Fruit fly (Drosophila melanogaster) whole organism, embryonic: ENCODE data around the gene ND-B16.6.

Source experiments
- ATbp ChIP-seq: fragments of 200-800 bp; sonication (Bioruptor generic); optimal IDR thresholded peaks from 2 replicates; lab custom pipeline; 2017; ENCODE audit warnings: missing biosample characterization, mild to moderate bottlenecking, missing genetic modification characterization, missing genetic modification reagents
- Antp ChIP-seq: fragments of 200-800 bp; sonication (Bioruptor generic); optimal IDR thresholded peaks from 3 replicates; lab custom pipeline; 2016; ENCODE audit warnings: missing biosample characterization, missing genetic modification characterization
- B-H1 ChIP-seq: fragments of 200-800 bp; sonication (Bioruptor generic); IDR thresholded peaks from 3 replicates; pipeline ENCODE4 v1.3.6; 2022; ENCODE audit warnings: missing biosample characterization, missing genetic modification characterization
- CG11247 ChIP-seq: fragments of 200-800 bp; sonication (Bioruptor generic); IDR thresholded peaks from 2 replicates; pipeline ENCODE4 v1.3.6; 2022; ENCODE audit warnings: missing biosample characterization, missing genetic modification characterization
- CG13424 ChIP-seq: fragments of 200-800 bp; sonication (Bioruptor generic); optimal IDR thresholded peaks from 2 replicates; lab custom pipeline; 2019; ENCODE audit warnings: missing biosample characterization, mild to moderate bottlenecking, missing genetic modification characterization, moderate library complexity
- CG14014 ChIP-seq: fragments of 200-800 bp; sonication (Bioruptor generic); IDR thresholded peaks from 2 replicates; pipeline ENCODE4 v1.3.6; 2022; ENCODE audit warnings: missing biosample characterization, missing genetic modification characterization
- CG14667 ChIP-seq: fragments of 200-800 bp; sonication (Bioruptor generic); IDR thresholded peaks from 2 replicates; pipeline ENCODE4 v1.3.6; 2022; ENCODE audit warnings: missing biosample characterization, missing genetic modification characterization
- CG15269 ChIP-seq: fragments of 200-800 bp; sonication (Bioruptor generic); optimal IDR thresholded peaks from 2 replicates; lab custom pipeline; 2018; ENCODE audit warnings: missing biosample characterization, mild to moderate bottlenecking, missing genetic modification characterization, moderate library complexity
- CG17186 ChIP-seq: fragments of 200-800 bp; sonication (Bioruptor generic); optimal IDR thresholded peaks from 3 replicates; lab custom pipeline; 2017; ENCODE audit warnings: missing biosample characterization, missing genetic modification reagents, missing genetic modification characterization
- CG17328 ChIP-seq: fragments of 200-800 bp; sonication (Bioruptor generic); IDR thresholded peaks from 2 replicates; pipeline ENCODE4 v1.3.6; 2022; ENCODE audit warnings: missing biosample characterization, missing genetic modification characterization
- CG17612 ChIP-seq: fragments of 200-800 bp; sonication (Bioruptor generic); IDR thresholded peaks from 2 replicates; pipeline ENCODE4 v1.3.6; 2022; ENCODE audit warnings: missing biosample characterization, missing genetic modification characterization
- CG2889 ChIP-seq: fragments of 200-800 bp; sonication (Bioruptor generic); IDR thresholded peaks from 3 replicates; pipeline ENCODE4 v1.3.6; 2022; ENCODE audit warnings: missing biosample characterization, missing genetic modification characterization
- CG30403 ChIP-seq: fragments of 200-800 bp; sonication (Bioruptor generic); optimal IDR thresholded peaks from 3 replicates; lab custom pipeline; 2016; ENCODE audit warnings: missing biosample characterization, missing genetic modification characterization
- CG4404 ChIP-seq: fragments of 200-800 bp; sonication (Bioruptor generic); IDR thresholded peaks from 2 replicates; pipeline ENCODE4 v1.3.6; 2022; ENCODE audit warnings: missing biosample characterization, missing genetic modification characterization
- CG4617 ChIP-seq: fragments of 200-800 bp; sonication (Bioruptor generic); optimal IDR thresholded peaks from 3 replicates; lab custom pipeline; 2016; ENCODE audit warnings: missing biosample characterization, missing genetic modification characterization, borderline replicate concordance
- CG4707 ChIP-seq: fragments of 200-800 bp; sonication (Bioruptor generic); optimal IDR thresholded peaks from 2 replicates; lab custom pipeline; 2018; ENCODE audit warnings: missing biosample characterization, mild to moderate bottlenecking, missing genetic modification characterization, moderate library complexity
- CG6689 ChIP-seq: fragments of 200-800 bp; sonication (Bioruptor generic); IDR thresholded peaks from 2 replicates; pipeline ENCODE4 v1.3.6; 2022; ENCODE audit warnings: missing biosample characterization, missing genetic modification characterization
- CG6854 ChIP-seq: fragments of 200-800 bp; sonication (Bioruptor generic); optimal IDR thresholded peaks from 3 replicates; lab custom pipeline; 2017; ENCODE audit warnings: missing biosample characterization, mild to moderate bottlenecking, missing genetic modification characterization
- CG7372 ChIP-seq: fragments of 200-800 bp; sonication (Bioruptor generic); IDR thresholded peaks from 2 replicates; pipeline ENCODE4 v1.3.6; 2022; ENCODE audit warnings: missing biosample characterization, missing genetic modification characterization
- CG7556 ChIP-seq: fragments of 200-800 bp; sonication (Bioruptor generic); optimal IDR thresholded peaks from 2 replicates; lab custom pipeline; 2017; ENCODE audit warnings: missing biosample characterization, mild to moderate bottlenecking, missing genetic modification characterization
- CHES-1-like ChIP-seq: fragments of 200-800 bp; sonication (Bioruptor generic); optimal IDR thresholded peaks from 2 replicates; lab custom pipeline; 2016; ENCODE audit warnings: missing biosample characterization, missing genetic modification characterization
- Dfd ChIP-seq, 2 experiments: fragments of >200 bp; optimal IDR thresholded peaks; 2 replicates each; lab custom pipeline; 2017; ENCODE audit warnings: missing biosample characterization in 2 of 2, missing genetic modification characterization in 2 of 2
- HHEX ChIP-seq: fragments of 200-800 bp; sonication (Bioruptor generic); optimal IDR thresholded peaks from 3 replicates; lab custom pipeline; 2017; ENCODE audit warnings: missing biosample characterization, mild to moderate bottlenecking, missing genetic modification characterization, missing genetic modification reagents
- Myb ChIP-seq: fragments of 200-800 bp; sonication (Bioruptor generic); optimal IDR thresholded peaks from 2 replicates; lab custom pipeline; 2016; ENCODE audit warnings: missing biosample characterization, missing genetic modification characterization
- NFAT ChIP-seq: fragments of 200-800 bp; sonication (Bioruptor generic); IDR thresholded peaks from 2 replicates; pipeline ENCODE4 v1.3.6; 2022; ENCODE audit warnings: missing biosample characterization, missing genetic modification characterization
- Poxn ChIP-seq: fragments of 200-800 bp; sonication (Bioruptor generic); IDR thresholded peaks from 2 replicates; pipeline ENCODE4 v1.3.6; 2022; ENCODE audit warnings: missing biosample characterization, missing genetic modification characterization
- Sin3A ChIP-seq: fragments of >200 bp; optimal IDR thresholded peaks from 2 replicates; lab custom pipeline; 2018
- Sry-δ ChIP-seq: fragments of 200-800 bp; sonication (Bioruptor generic); optimal IDR thresholded peaks from 2 replicates; lab custom pipeline; 2016; ENCODE audit warnings: missing biosample characterization, missing genetic modification characterization
- ac ChIP-seq: fragments of 200-800 bp; sonication (Bioruptor generic); optimal IDR thresholded peaks from 3 replicates; lab custom pipeline; 2017; ENCODE audit warnings: missing biosample characterization, mild to moderate bottlenecking, missing genetic modification characterization
- caup ChIP-seq: fragments of 200-800 bp; sonication (Bioruptor generic); optimal IDR thresholded peaks from 3 replicates; lab custom pipeline; 2017; ENCODE audit warnings: missing biosample characterization, mild to moderate bottlenecking, missing genetic modification characterization, moderate library complexity; ENCODE audit not compliant: severe bottlenecking
- chn ChIP-seq: fragments of 200-800 bp; sonication (Bioruptor generic); optimal IDR thresholded peaks from 2 replicates; lab custom pipeline; 2016; ENCODE audit warnings: missing biosample characterization, missing genetic modification characterization
- crol ChIP-seq: fragments of 200-800 bp; sonication (Bioruptor generic); IDR thresholded peaks from 2 replicates; pipeline ENCODE4 v1.3.6; 2022; ENCODE audit warnings: missing biosample characterization, missing genetic modification characterization
- fd96Cb ChIP-seq: fragments of 200-800 bp; sonication (Bioruptor generic); optimal IDR thresholded peaks from 2 replicates; lab custom pipeline; 2018; ENCODE audit warnings: missing biosample characterization, mild to moderate bottlenecking, missing genetic modification characterization, moderate library complexity
- gsb ChIP-seq: fragments of 200-800 bp; sonication (Bioruptor generic); IDR thresholded peaks from 2 replicates; pipeline ENCODE4 v1.3.6; 2022; ENCODE audit warnings: missing biosample characterization, missing genetic modification characterization
- inv ChIP-seq: fragments of 200-800 bp; sonication (Bioruptor generic); IDR thresholded peaks from 2 replicates; pipeline ENCODE4 v1.3.6; 2022; ENCODE audit warnings: missing biosample characterization, missing genetic modification characterization; ENCODE audit not compliant: partially characterized antibody
- klu ChIP-seq: fragments of 200-800 bp; sonication (Bioruptor generic); IDR thresholded peaks from 2 replicates; pipeline ENCODE4 v1.3.6; 2022; ENCODE audit warnings: missing biosample characterization, missing genetic modification characterization
- lola ChIP-seq, 3 experiments: fragments of >200 bp in 2 of 3; fragments of 200-800 bp in 1 of 3; sonication (Bioruptor generic) in 1 of 3; optimal IDR thresholded peaks; 2 replicates each; lab custom pipeline; 2017 to 2019; ENCODE audit warnings: missing biosample characterization in 3 of 3, missing genetic modification characterization in 3 of 3, mild to moderate bottlenecking in 1 of 3, moderate library complexity in 1 of 3
- mirr ChIP-seq: fragments of 200-800 bp; sonication (Bioruptor generic); optimal IDR thresholded peaks from 3 replicates; lab custom pipeline; 2018; ENCODE audit warnings: missing biosample characterization, mild to moderate bottlenecking, missing genetic modification characterization
- nerfin-2 ChIP-seq: fragments of 200-800 bp; sonication (Bioruptor generic); IDR thresholded peaks from 2 replicates; pipeline ENCODE4 v1.3.6; 2022; ENCODE audit warnings: missing biosample characterization, missing genetic modification characterization; ENCODE audit not compliant: partially characterized antibody
- oc ChIP-seq: fragments of 200-800 bp; sonication (Bioruptor generic); optimal IDR thresholded peaks from 2 replicates; lab custom pipeline; 2018; ENCODE audit warnings: missing biosample characterization, mild to moderate bottlenecking, missing genetic modification characterization, moderate library complexity
- org-1 ChIP-seq: fragments of 200-800 bp; sonication (Bioruptor generic); optimal IDR thresholded peaks from 2 replicates; lab custom pipeline; 2017; ENCODE audit warnings: missing biosample characterization, missing genetic modification characterization
- otp ChIP-seq: fragments of 200-800 bp; sonication (Bioruptor generic); IDR thresholded peaks from 3 replicates; pipeline ENCODE4, ENCODE4 v1.3.6; 2022; ENCODE audit warnings: missing biosample characterization, missing genetic modification characterization
- peb ChIP-seq: fragments of 200-800 bp; sonication (Bioruptor generic); IDR thresholded peaks from 2 replicates; pipeline ENCODE4 v1.3.6; 2022; ENCODE audit warnings: missing biosample characterization, missing genetic modification characterization
- phol ChIP-seq: fragments of 200-800 bp; sonication (Bioruptor generic); optimal IDR thresholded peaks from 3 replicates; lab custom pipeline; 2018; ENCODE audit warnings: missing biosample characterization, mild to moderate bottlenecking, missing genetic modification characterization, moderate library complexity
- pros ChIP-seq: fragments of 200-800 bp; sonication (Bioruptor generic); optimal IDR thresholded peaks from 3 replicates; lab custom pipeline; 2019; ENCODE audit warnings: missing biosample characterization, mild to moderate bottlenecking, missing genetic modification characterization, moderate library complexity
- row ChIP-seq: fragments of 200-800 bp; sonication (Bioruptor generic); IDR thresholded peaks from 3 replicates; pipeline ENCODE4 v1.3.6; 2022; ENCODE audit warnings: missing biosample characterization, missing genetic modification characterization
- sens ChIP-seq: fragments of 200-800 bp; sonication (Bioruptor generic); peaks from one replicate; lab custom pipeline; 2016; ENCODE audit warnings: missing biosample characterization, missing genetic modification characterization
- seq ChIP-seq: fragments of 200-800 bp; sonication (Bioruptor generic); IDR thresholded peaks from 2 replicates; pipeline ENCODE4 v1.3.6; 2022; ENCODE audit warnings: missing biosample characterization, missing genetic modification characterization
- sna ChIP-seq: fragments of 200-800 bp; sonication (Bioruptor generic); IDR thresholded peaks from 2 replicates; pipeline ENCODE4 v1.3.6; 2022; ENCODE audit warnings: missing biosample characterization, missing genetic modification characterization; ENCODE audit not compliant: partially characterized antibody

The ND-B16.6 gene

DNA sequence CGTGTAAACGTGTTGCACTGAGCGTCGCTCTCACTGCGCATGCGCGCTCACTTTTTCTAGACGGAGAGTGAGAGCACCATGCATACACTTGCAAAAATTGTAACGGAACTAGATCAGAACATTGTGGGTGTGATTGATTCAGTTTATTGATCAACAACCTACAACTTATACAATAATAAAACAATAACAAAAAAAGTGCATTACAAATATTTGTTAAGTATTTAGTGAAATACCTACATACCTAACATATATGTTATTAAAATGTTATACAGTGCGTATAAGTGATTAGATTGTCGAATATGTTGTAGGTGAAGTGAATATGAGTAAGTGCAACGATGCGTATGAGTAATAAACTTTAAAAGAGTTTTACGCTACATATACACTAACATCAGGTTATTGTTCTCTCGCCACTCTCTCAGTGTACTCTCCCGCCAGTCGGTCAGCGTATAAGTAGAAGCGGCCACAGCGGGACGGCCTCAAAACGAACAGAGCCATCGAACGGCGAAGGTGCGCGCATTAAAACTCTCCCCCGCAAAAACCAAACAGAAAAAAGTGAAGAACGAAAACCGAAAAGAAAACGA, 19.7 kb downstream of the ND-B16.6 start, which contains the start of gene CG42240 (continued):
- TF ChIP-seq inv (GFP tag; lab: Robert Waterston, UW) (no peak), CG4617 (GFP tag; lab: Kevin White, UChicago) (peak; percentile 50), CHES-1-like (GFP tag; lab: Kevin White, UChicago) (peak; percentile 77), klu (GFP tag; lab: Robert Waterston, UW) (peak; percentile 75), peb (GFP tag; lab: Robert Waterston, UW) (peak; percentile 65), CG17186 (GFP tag; lab: Kevin White, UChicago) (peak; percentile 66), otp (GFP tag; lab: Robert Waterston, UW) (no peak; the same call in 2 of the 3 replicates), CG14667 (peak; percentile 67; the same call in 1 of the 2 replicates), HHEX (GFP tag; lab: Kevin White, UChicago) (peak; percentile 91), sens (peak; percentile 99), row (GFP tag; lab: Robert Waterston, UW) (peak; percentile 91), nerfin-2 (GFP tag; lab: Robert Waterston, UW) (no peak), Sin3A (lab: Kevin White, UChicago) (no peak), CG15269 (tag; lab: Kevin White, UChicago) (peak; percentile 92), CG4404 (peak; percentile 61), CG17328 (GFP tag; lab: Robert Waterston, UW) (peak; percentile 51; the same call in 1 of the 2 replicates), Poxn (GFP tag; lab: Robert Waterston, UW) (no peak), pros (GFP tag; lab: Kevin White, UChicago) (no peak), CG6854 (peak; percentile 91), Dfd (GFP tag; optimal IDR thresholded peaks at IDR 0.05; lab: Kevin White, UChicago) (no peak), Antp (GFP tag; lab: Kevin White, UChicago) (peak; percentile 54), Sry-δ (GFP tag; lab: Kevin White, UChicago) (peak; percentile 24), CG30403 (GFP tag; lab: Kevin White, UChicago) (peak; percentile 96), sna (GFP tag; lab: Robert Waterston, UW) (no peak), chn (GFP tag; lab: Kevin White, UChicago) (peak; percentile 88)

DNA sequence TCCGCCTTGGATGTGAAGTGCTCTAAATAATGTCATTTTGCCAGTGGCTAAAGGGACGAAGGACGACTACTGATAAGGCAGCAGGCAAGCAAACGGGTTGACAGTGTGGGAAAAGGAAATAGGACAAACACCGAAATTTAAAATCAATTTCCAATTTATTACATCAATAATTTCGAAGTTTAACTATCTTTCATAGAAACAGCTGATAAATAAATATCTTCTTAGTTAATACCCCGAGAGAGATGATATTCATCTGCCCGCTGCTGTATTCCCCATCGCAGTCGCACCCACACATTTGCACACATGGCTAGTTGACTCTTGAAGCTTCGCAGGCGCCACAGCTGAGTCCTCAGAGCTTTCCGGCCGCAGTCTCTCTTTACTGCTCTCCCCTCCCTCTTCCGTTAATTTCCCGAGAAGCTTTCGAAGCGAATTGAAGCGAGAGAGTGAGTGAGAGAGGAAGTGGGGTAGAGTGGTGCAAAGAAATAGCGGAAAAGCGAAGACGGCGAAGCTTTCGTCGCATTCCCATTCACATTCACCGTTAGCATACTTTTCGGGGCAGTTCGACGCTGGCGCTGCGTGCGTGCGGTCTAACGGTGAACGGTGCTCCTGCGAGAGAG, 33.2 kb downstream of the ND-B16.6 start:
- TF ChIP-seq gsb (GFP tag; lab: Robert Waterston, UW): peak; percentile 21; the same call in 1 of the 2 replicates
- TF ChIP-seq CG13424 (tag; lab: Kevin White, UChicago): peak; percentile 66
- TF ChIP-seq seq: peak; percentile 69
- TF ChIP-seq CG11247: peak; percentile 66
- TF ChIP-seq mirr (GFP tag; lab: Kevin White, UChicago): peak; percentile 39
- TF ChIP-seq org-1: peak; percentile 73
- TF ChIP-seq oc (tag; lab: Kevin White, UChicago): no peak
- TF ChIP-seq ATbp (GFP tag; lab: Kevin White, UChicago): peak; percentile 51
- peak; percentile 42 for TF ChIP-seq fd96Cb (tag; lab: Kevin White, UChicago)
- peak; percentile 59 for TF ChIP-seq CG6689 (GFP tag; lab: Robert Waterston, UW)
- no peak for TF ChIP-seq CG17612 (GFP tag; lab: Robert Waterston, UW)
- peak; percentile 66; the same call in 1 of the 2 replicates for TF ChIP-seq NFAT
- TF ChIP-seq CG7556 (GFP tag; lab: Kevin White, UChicago): peak; percentile 85
- peak; percentile 58 for TF ChIP-seq B-H1 (GFP tag; lab: Robert Waterston, UW)
- TF ChIP-seq CG4707 (GFP tag; lab: Kevin White, UChicago): no peak
- peak; percentile 49 for TF ChIP-seq phol
- TF ChIP-seq CG7372 (GFP tag; lab: Robert Waterston, UW): peak; percentile 60
- no peak for TF ChIP-seq Myb
- no peak for TF ChIP-seq lola (GFP tag; optimal IDR thresholded peaks at IDR 0.05; lab: Kevin White, UChicago)
- TF ChIP-seq caup (GFP tag; lab: Kevin White, UChicago): peak; percentile 75
- TF ChIP-seq CG2889 (GFP tag; lab: Robert Waterston, UW): peak; percentile 58; the same call in 1 of the 3 replicates
- TF ChIP-seq ac (GFP tag; lab: Kevin White, UChicago): no peak
- TF ChIP-seq crol (GFP tag; lab: Robert Waterston, UW): peak; percentile 74
- peak; percentile 78 for TF ChIP-seq CG14014 (GFP tag; lab: Robert Waterston, UW)
